Worm (Caenorhabditis elegans) whole organism, L4/young adult: ENCODE data around the gene ptc-1.

ENCODE experiments used
- W03F9.2 ChIP-seq: fragments of 150-350 bp; optimal IDR thresholded peaks from 2 replicates; lab custom pipeline; 2014; ENCODE audit warnings: missing biosample characterization, missing genetic modification characterization
- dao-5 ChIP-seq: sonication (generic microtip); optimal IDR thresholded peaks from 2 replicates; lab custom pipeline; 2016; ENCODE audit warnings: missing genotype, missing genetic modification characterization, moderate library complexity, missing compliant biosample characterization
- him-1 ChIP-seq: sonication (generic microtip); optimal IDR thresholded peaks from 2 replicates; lab custom pipeline; 2016; ENCODE audit warnings: missing genotype, missing genetic modification reagents, missing genetic modification characterization, missing compliant biosample characterization

The ptc-1 gene

ce11 chrII:7893648-7894047, 626 bp downstream of the ptc-1 start:
- TF ChIP-seq him-1 (tag; lab: Kevin White, UChicago) (no peak), W03F9.2 (tag; lab: Kevin White, UChicago) (no peak), dao-5 (tag; lab: Kevin White, UChicago) (no peak)

DNA sequence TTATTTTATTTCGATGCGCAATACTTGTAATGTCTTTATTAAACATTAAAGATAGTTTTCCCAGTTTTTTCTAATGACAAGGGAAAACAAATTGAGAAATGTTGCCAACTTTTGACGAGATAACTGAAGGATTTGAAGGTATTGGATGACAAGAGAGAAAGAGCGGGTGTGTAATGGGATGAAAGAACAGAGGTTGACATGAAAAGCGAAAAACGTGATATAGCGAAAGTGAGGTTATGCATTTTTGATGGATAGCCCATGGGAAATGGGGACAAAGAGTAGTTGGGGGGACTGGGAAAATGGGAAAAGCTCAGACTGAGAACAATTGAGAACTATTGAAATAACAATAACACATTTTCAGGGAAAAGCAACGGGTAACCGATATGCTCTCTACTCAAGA, 2.2 kb downstream of the ptc-1 start:
- TF ChIP-seq W03F9.2 (tag; lab: Kevin White, UChicago) (no peak), dao-5 (tag; lab: Kevin White, UChicago) (no peak), him-1 (tag; lab: Kevin White, UChicago) (no peak)

DNA sequence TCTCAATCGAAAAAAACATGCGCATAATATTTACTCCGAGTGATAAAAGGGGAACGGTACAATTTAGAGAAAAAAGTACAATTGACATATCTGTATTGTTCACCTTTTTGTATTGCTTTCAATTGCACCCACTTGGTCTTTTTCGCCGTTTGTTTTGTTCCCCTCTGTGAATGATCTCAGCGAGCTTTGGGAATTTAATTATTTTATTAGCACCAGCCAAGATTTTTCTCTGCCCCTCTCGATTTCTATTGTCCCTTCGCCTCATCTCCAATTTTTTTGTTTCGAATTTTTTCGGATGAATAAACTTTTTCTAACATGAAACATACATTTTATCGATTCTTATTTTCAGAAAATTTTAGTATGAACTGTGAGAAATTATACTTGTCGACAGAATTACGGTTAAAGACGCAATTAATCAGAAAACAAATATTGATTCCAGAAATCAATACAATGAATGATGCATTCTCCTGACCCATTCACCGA, 7.2 kb downstream of the ptc-1 start, which contains the start of gene rev-1:
rev-1 (plus strand) TSS at position 433 of the 483 bp plus-strand sequence.
- no peak for TF ChIP-seq dao-5 (tag; lab: Kevin White, UChicago)
- TF ChIP-seq him-1 (tag; lab: Kevin White, UChicago), result no peak
- no peak for TF ChIP-seq W03F9.2 (tag; lab: Kevin White, UChicago)

ce11 chrII:7900762-7901161, 7.7 kb downstream of the ptc-1 start:
- TF ChIP-seq him-1 (tag; lab: Kevin White, UChicago) (no peak), dao-5 (tag; lab: Kevin White, UChicago) (no peak), W03F9.2 (tag; lab: Kevin White, UChicago) (no peak)

- no peak for TF ChIP-seq him-1 (tag; lab: Kevin White, UChicago)
- no peak for TF ChIP-seq W03F9.2 (tag; lab: Kevin White, UChicago)
- no peak for TF ChIP-seq dao-5 (tag; lab: Kevin White, UChicago)
Observed at ce11 chrII:7901990-7902389, 9.0 kb downstream of the ptc-1 start.

DNA sequence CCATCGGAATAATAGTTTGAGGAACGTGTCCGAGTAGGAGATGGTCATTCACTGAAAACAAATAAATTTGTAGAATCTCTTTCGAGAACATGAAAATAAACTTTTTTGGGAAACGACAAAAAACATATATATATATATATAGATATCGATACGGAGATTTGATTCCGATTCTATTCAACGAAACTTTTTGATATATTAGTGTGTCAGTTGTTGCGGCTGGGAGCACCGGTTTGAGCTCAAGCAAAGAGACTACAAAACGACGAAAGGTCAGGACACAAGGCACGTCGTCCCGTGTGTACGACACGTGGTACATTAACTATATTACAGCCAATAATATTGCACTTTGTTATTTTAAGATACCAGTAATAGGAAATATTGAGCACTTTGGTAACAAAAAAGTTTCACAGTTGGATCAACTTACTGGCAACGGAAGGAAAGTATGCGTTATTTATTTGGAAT, 14.5 kb downstream of the ptc-1 start, which contains the start of gene best-23:
best-23 (minus strand) TSS at position 51 of the 459 bp plus-strand sequence.
- no peak for TF ChIP-seq dao-5 (tag; lab: Kevin White, UChicago)
- TF ChIP-seq him-1 (tag; lab: Kevin White, UChicago), result no peak
- TF ChIP-seq W03F9.2 (tag; lab: Kevin White, UChicago), result no peak

- no peak for TF ChIP-seq him-1 (tag; lab: Kevin White, UChicago)
- no peak for TF ChIP-seq W03F9.2 (tag; lab: Kevin White, UChicago)
- TF ChIP-seq dao-5 (tag; lab: Kevin White, UChicago), result no peak
Observed at ce11 chrII:7911015-7911414, 18.0 kb downstream of the ptc-1 start, which contains the start of gene ZK675.4. Gene ZK675.4, plus strand, starts transcription at chrII:7911315.

DNA sequence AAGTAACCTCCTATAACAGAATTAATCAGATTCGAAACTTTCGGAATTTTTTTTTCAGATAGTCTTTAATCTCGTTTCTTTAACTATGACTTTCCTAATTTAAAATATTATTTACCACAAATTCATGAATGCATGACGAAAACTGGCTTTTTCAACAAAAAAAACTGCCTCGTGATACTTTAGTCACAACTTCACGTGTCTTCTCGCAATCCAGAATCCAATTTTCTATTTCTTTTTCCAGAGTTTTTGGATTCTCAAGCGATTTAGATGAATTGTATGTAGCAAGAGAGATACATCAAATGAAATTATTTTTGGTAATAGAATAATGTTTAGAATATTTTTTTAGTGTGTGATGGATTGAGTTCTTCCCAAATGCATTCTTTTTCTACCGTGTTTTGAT, 27.2 kb downstream of the ptc-1 start:
- TF ChIP-seq W03F9.2 (tag; lab: Kevin White, UChicago), result no peak
- no peak for TF ChIP-seq him-1 (tag; lab: Kevin White, UChicago)
- no peak for TF ChIP-seq dao-5 (tag; lab: Kevin White, UChicago)

DNA sequence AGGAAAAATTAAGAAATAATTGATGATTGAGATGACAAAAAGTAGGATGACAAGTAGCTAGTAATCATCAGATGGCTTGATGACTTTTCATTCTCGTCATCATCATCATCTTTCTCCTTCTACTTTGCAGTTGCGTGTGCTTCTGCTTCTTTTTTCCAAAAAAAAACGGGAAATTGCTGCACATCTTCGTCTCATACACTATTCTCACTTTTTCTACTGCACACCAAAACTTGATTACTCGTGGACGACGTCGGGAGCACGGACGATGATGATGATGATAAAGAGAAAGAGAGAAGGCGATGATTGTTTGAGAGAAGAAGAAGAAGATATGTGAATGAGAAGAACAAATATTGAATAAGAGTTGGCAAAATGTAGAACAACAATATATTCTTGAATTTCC, 28.1 kb downstream of the ptc-1 start:
- TF ChIP-seq dao-5 (tag; lab: Kevin White, UChicago) (no peak), him-1 (tag; lab: Kevin White, UChicago) (no peak), W03F9.2 (tag; lab: Kevin White, UChicago) (no peak)

DNA sequence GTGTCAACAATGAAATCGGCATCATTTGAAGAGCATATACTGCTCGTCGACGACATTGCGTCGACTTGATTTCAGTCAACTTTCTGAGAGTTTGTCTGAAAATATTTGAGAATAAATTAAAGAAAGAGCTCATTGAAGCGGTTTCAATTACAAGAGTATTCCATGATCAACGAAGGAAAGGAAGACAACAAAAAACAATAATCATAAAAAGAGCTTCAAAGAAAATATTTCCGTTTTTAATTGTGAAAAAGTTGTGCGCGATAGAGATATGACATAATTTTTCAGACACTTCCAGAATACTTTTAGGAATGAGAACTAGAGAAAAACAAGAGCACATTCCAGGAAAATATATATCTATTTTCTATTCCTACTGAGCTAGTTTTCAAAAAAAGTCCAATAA, 35.6 kb downstream of the ptc-1 start, which contains the start of gene spv-1:
spv-1 (minus strand) TSS at position 101 of the 400 bp plus-strand sequence.
- no peak for TF ChIP-seq him-1 (tag; lab: Kevin White, UChicago)
- no peak for TF ChIP-seq dao-5 (tag; lab: Kevin White, UChicago)
- TF ChIP-seq W03F9.2 (tag; lab: Kevin White, UChicago), result no peak

- TF ChIP-seq him-1 (tag; lab: Kevin White, UChicago) (no peak), W03F9.2 (tag; lab: Kevin White, UChicago) (no peak), dao-5 (tag; lab: Kevin White, UChicago) (no peak)
Observed at ce11 chrII:7930671-7931070, 37.6 kb downstream of the ptc-1 start.

- no peak for TF ChIP-seq dao-5 (tag; lab: Kevin White, UChicago)
- no peak for TF ChIP-seq W03F9.2 (tag; lab: Kevin White, UChicago)
- TF ChIP-seq him-1 (tag; lab: Kevin White, UChicago), result no peak
Observed at ce11 chrII:7935622-7936021, 42.6 kb downstream of the ptc-1 start.

- TF ChIP-seq W03F9.2 (tag; lab: Kevin White, UChicago) (no peak), dao-5 (tag; lab: Kevin White, UChicago) (no peak), him-1 (tag; lab: Kevin White, UChicago) (no peak)
Observed at ce11 chrII:7938078-7938477, 45.1 kb downstream of the ptc-1 start, which contains the start of gene ZK669.2. Gene ZK669.2, minus strand, starts transcription at chrII:7938178.

DNA sequence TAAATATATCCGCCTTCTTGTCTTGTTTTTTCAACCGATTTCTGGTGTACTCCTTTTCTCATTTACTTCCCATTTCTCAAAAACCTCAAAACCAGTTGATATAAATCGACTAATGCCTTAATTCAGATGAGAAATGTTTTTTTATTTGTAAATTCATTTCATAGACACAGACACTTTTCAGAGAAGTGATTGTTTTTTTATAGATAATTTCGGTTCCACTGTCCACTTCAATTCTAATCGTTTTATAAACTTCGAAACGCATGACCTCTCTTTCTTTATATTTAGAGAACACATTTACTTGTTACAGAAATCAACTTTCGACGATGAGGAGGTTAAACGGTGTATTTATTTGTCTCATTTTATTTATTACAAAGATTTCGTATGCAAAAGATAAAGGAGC, 47.8 kb downstream of the ptc-1 start, which contains the start of gene ZK669.3:
ZK669.3 (plus strand) TSS at position 301 of the 400 bp plus-strand sequence.
- no peak for TF ChIP-seq him-1 (tag; lab: Kevin White, UChicago)
- TF ChIP-seq W03F9.2 (tag; lab: Kevin White, UChicago), result no peak
- no peak for TF ChIP-seq dao-5 (tag; lab: Kevin White, UChicago)
